Worm (Caenorhabditis elegans) whole organism, L4/young adult: Measurements from ENCODE around the gene C07D10.1.
"Not testable (repeated sequence)": the region's sequence is repeated elsewhere in the genome, so short reads cannot be mapped to it uniquely, and the experiment has no call there.

Experiments
- W03F9.2 ChIP-seq: fragments of 150-350 bp; optimal IDR thresholded peaks from 2 replicates; lab custom pipeline; 2014; ENCODE audit warnings: missing biosample characterization, missing genetic modification characterization
- dao-5 ChIP-seq: sonication (generic microtip); optimal IDR thresholded peaks from 2 replicates; lab custom pipeline; 2016; ENCODE audit warnings: missing genotype, missing genetic modification characterization, moderate library complexity, missing compliant biosample characterization
- him-1 ChIP-seq: sonication (generic microtip); optimal IDR thresholded peaks from 2 replicates; lab custom pipeline; 2016; ENCODE audit warnings: missing genotype, missing genetic modification reagents, missing genetic modification characterization, missing compliant biosample characterization

The C07D10.1 gene

DNA sequence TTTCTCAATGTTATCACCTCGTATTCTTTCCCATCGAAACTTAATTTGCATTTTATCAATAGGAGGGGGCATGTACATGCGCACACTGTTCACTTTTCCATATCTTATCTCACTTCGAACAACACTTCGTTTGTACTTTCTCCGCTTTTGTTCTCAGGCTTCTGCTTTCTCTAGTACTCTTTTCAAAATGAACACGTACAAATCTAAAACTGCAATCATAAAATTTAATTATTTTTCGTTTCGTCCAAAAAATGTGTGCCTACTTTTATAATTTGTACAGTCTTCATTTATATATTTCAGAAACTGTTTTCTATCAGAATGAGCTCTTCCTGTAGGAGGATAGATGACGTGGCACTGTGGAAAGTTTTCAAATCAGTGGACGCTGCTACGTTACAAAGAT lies at the start of gene C07D10.1:
C07D10.1 (plus strand) TSS at position 301 of the 400 bp plus-strand sequence.
- TF ChIP-seq W03F9.2, result no peak
- no peak for TF ChIP-seq him-1
- no peak for TF ChIP-seq dao-5

DNA sequence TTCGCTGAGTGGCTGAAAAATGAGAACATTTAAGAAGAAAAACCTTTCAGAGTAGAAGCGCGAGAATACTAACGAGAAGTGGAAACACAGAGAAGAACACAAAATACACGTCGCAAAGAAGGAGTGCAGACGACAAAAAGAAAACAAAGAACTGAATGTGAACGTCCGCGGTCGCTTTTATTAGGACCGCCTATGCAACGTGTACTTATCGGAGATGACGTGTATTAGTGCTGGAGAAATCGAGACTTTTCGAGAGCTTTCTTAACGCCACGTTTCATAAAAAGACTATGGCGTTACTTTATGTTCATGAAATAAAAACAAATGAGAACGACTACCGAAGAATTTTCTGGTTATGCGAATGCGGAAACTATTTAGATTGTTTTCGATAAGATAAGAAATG lies 46.3 kb upstream of the C07D10.1 start, which contains the start of gene hsp-4:
hsp-4 (minus strand) TSS at position 139 of the 400 bp plus-strand sequence.
- TF ChIP-seq dao-5 (no peak), him-1 (no peak), W03F9.2 (no peak)

DNA sequence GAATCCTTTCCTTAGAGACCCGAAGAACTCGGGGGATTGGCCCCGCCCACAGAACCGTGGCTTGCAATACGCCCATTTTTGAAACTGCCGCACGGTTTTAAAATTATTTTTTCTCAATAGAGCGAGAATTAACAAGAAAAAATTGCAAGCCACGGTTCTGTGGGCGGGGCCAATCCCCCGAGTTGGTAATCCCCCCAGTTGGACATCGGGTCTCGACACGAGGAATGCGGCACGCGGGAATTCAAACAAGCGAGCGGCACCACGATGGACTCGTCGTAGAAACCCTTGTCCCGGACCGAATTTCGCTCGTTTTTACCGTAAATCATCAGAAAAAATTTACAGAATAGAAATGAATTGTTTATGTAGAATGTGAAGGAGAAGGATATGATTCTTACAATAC lies 45.8 kb upstream of the C07D10.1 start:
- TF ChIP-seq him-1, result no peak
- TF ChIP-seq dao-5, result no peak
- no peak for TF ChIP-seq W03F9.2

DNA sequence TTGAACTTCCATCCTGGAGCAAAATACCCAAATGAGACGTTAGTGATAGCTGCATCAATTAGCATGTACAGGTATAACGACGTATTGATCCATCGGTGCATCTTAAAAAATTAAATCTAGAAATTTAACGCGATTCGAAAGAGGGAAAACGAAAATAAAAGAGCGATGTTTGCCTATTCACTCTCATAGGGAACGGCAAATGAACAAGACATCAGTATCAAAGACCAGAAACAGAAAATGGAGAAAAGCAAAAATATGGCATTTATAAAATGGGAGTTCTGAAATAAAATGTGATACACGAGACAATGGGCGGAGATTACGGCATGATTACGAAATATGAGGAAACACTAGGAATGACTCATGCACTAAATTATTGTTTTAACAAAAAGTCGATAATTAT lies 42.5 kb upstream of the C07D10.1 start, which contains the start of gene haf-2:
haf-2 (minus strand) TSS at position 101 of the 400 bp plus-strand sequence.
- TF ChIP-seq dao-5 (no peak), him-1 (no peak), W03F9.2 (no peak)

DNA sequence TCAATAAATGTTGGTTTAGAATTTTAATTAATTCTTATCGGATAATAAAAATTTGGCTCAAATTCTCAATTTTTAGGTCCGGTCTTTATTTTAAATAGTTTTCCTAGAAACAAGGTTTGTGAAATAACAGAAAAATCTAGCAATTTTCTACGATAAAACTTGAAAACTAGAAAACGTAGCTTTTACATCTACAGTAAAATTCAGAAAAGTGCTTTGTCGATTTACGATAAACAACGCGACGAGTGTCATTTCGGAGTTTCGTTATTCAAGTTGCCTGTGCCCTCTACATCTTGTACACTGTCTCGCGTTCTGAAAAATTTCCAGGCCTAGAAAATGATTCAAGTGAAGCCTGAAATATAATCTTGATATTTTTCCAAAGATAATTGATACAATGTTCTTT lies 42.0 kb upstream of the C07D10.1 start:
- TF ChIP-seq dao-5, result no peak
- no peak for TF ChIP-seq him-1
- no peak for TF ChIP-seq W03F9.2

DNA sequence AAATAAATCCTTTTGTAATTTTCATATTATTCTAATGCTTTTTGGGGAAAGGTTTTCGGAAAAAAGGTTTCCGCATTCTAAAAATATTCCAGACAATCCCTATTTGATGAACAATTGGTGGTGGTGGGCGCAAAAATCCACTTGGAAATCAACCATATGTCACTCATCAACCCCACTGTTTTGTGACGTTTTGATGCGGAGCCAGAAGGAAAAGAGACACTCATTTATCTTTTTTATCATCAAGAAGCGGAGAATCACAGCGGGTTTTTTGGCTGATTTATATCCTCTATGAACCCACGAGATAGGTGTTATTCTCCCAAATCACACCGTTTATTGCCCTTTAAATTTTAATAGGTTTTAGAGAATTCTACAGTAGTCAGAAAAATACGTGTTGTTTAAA lies 41.6 kb upstream of the C07D10.1 start:
- TF ChIP-seq him-1 (no peak), W03F9.2 (no peak), dao-5 (no peak)

DNA sequence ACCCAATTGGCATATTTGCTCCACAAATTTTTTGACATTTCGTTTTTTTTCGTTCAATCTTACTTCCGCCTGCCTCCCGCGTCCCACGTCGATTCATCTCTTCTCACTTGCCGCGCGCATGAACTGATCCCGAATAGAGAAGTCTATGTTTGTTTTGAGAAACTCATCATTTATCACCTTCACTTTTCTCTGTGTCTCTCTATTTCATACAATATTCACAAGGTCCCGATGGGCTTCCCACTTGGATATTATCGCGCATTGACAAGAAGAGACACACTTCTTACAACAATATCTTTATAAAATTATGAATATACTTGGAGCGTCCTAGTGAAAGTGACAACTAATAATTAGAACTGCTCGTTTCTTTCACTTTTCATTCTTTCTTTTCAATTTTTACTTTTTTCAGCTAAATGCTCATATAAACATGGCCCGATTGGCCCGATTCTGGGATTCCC lies 40.3 kb upstream of the C07D10.1 start, which contains the start of gene insc-1:
insc-1 (plus strand) TSS at position 405 of the 455 bp plus-strand sequence.
- TF ChIP-seq him-1 (no peak), W03F9.2 (no peak), dao-5 (no peak)

DNA sequence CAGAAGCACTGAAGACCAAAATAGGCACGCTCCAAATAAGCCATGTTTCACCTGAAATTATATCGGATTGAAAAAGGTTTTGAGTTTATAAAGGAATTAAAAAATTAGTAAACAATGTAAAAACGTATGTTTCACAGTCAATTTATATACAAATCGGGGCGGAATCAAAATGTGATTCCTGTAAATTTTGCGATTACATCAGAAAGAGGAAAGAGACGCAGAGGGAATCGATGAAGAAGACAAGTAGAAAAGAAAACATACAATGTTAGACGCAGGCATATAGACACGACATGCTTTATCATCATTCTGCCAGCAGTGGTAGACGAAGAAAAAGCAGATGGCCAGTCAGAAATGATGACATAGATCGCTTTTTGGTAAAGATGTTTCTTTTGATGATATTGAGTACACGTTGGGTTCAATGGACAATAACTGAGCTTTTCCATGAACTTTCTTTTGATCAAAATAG lies 34.8 kb upstream of the C07D10.1 start, which contains the start of gene msra-1:
msra-1 (minus strand) TSS at position 51 of the 466 bp plus-strand sequence.
- TF ChIP-seq W03F9.2 (peak; percentile 40), him-1 (no peak)

DNA sequence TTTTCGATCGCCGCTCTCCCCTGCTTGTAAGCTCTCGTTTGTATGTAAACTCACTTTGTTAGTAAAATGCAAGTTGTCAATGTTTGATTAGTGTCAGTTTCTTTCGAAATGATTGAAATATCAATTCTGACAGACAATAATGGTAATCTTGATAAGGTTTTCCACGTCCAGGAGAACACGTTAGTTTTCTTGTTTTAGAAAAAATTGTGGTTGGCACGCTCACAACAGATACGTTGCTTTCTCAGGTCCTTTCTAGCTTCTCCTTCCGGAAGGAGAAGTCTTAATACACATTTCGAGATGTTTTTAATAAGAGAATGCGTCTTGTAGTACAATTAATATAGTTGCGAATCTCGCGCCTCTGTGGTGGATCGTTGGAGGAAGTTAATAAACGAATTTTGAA lies 30.1 kb upstream of the C07D10.1 start, which contains the start of gene F43E2.6:
F43E2.6 (minus strand) TSS at position 101 of the 400 bp plus-strand sequence.
- TF ChIP-seq dao-5 (no peak), him-1 (no peak), W03F9.2 (no peak)

DNA sequence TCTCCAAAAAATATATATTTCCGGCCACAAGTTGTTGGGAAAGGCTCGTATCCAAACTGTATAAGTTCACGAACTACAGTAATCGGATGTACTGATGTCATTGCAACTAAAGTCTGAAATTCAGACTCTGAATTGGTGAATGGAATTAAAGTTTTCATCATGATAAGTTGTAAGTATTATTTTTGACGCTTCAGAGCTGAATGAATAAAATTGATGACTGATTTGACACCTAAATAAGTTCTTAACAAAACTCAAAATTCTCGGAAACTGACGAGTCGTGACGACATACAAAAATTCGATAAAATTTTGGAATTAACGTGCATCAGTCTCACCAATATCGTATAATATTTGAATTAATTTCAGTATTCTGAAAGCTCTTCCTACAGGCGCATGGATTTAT lies 28.6 kb upstream of the C07D10.1 start, which contains the start of gene F43E2.11:
F43E2.11 (minus strand) TSS at position 101 of the 400 bp plus-strand sequence.
- TF ChIP-seq him-1, W03F9.2, dao-5: not testable (repeated sequence)

DNA sequence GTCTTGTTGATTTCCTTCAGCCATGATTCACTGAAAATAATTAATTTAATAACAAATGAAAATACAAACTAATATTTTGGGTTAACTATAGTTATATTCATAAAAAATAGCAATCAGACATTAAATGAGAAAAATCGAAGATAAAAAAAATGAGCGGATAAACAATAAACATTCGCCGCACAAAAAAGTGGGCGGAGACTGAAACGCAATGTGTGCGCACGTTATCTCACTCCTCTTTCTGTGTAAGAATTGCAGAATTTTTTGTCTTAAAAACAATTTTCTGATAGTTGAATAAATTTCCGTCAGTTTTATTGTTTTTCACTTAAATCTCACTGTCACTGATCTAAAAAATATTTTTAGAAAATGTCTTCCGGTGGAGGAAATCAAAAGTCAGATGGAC lies 24.7 kb upstream of the C07D10.1 start, which contains the start of the genes mtch-1 and rpb-4:
mtch-1 (minus strand) TSS at position 24 of the 400 bp plus-strand sequence.
rpb-4 (plus strand) TSS at position 353 of the 400 bp plus-strand sequence.
- TF ChIP-seq dao-5 (no peak), him-1 (no peak), W03F9.2 (peak; percentile 75)

DNA sequence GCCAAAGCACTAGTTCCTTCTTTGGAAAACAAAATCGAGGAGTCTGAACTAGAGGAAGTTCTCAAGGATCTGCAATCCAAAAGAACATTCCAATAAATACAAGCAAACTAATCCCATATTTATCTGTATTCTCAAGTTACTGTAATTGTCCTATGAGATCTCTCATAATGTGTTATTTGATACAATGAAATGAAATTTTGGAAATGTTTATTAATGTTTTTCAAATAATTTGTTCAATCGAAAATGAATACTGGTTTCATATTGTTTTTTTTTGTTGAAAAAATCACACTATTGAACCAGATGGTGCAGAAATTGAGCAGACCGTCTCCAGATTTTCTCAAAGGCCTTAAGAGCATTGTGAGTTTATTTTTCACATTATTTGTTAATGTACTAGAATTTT lies 23.8 kb upstream of the C07D10.1 start, which contains the start of gene F43E2.1:
F43E2.1 (plus strand) TSS at position 301 of the 400 bp plus-strand sequence.
- no peak for TF ChIP-seq him-1
- TF ChIP-seq dao-5, result no peak
- TF ChIP-seq W03F9.2, result no peak

DNA sequence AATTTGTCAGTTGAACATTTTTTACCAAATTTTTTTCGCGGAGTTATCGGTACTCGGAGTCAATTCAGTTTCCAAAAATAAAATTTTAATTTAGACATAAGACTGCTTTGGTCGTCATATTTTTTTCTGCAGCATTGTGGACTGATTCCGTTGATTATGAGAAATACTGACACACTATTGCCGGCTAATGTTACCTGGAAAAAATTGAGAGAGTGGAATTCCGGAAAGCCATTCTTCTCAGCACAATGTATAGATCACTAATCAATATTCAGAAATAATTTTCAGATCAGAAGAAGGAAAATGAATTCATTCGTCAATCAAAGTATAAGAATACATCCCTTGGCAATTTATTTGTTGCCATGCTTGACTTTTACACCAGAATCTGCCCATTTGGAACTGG lies 19.8 kb upstream of the C07D10.1 start, which contains the start of gene C07D10.6:
C07D10.6 (plus strand) TSS at position 301 of the 400 bp plus-strand sequence.
- TF ChIP-seq dao-5 (no peak), W03F9.2 (no peak), him-1 (no peak)

DNA sequence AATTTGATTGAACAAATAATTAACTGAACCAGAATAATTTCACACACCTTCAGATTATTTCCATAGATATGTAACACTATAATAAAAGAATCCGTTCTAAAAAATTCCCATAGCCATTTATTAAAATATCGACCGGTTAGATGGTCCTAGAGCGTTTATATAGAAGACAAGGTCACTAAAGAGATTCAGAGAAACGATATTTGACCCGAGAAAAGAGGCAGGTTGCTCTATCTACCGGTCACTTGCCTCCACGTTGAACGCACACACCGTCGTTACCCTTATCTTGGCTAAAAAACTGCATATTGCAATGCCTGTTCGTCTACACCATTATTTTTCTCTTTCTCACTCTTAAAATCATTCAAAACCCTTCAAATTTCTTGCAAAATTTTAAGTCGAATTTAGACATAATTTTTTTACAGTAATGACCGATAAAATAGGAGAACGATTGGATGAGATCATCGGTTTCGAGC lies 17.6 kb upstream of the C07D10.1 start, which contains the start of gene C07D10.5:
C07D10.5 (plus strand) TSS at position 420 of the 470 bp plus-strand sequence.
- TF ChIP-seq dao-5, result no peak
- TF ChIP-seq W03F9.2, result no peak
- TF ChIP-seq him-1, result no peak

DNA sequence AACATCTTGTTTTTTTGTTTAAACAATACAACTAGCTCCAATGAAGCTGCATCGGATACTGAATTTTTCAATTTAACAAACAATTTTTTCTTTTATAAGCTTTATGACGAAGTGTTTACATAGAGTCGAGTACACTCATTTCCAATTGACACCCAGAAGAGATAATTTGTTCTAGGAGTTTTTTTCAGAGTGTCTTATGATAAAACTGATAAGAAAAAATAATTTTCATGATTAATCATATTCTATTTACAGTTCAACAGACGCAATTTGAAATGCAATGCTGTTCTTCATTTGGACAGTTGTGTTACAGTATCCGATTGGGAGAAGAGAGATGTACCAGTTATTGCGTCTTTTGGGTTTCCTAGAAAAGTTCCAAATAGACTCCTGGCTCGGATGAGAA lies 16.9 kb upstream of the C07D10.1 start:
- TF ChIP-seq him-1 (no peak), dao-5 (no peak), W03F9.2 (no peak)

DNA sequence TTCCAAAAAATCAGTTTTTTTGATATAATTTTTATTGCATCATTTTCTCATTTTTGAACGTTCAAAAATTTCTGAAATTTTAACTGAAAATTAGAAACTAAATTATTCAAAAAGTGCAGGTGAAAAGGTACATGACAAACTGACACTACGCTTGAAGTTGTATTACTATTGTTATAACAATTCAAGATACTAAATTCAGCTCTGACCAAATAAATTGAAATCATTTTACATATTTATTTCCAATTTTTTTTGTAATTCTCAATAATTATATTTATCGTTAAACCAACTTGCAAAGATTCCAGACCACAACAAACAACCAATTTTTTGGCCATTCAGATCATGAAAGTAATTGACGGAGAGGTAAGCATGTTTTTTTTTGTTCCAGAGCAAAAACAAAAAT lies 13.4 kb upstream of the C07D10.1 start, which contains the start of gene sre-3:
sre-3 (plus strand) TSS at position 301 of the 400 bp plus-strand sequence.
- no peak for TF ChIP-seq W03F9.2
- no peak for TF ChIP-seq dao-5
- no peak for TF ChIP-seq him-1
